Fruit fly (Drosophila melanogaster) whole organism, wandering third instar larva: ENCODE measurements around the gene Sfp24Bc.

Source experiments
- CG9705 ChIP-seq: fragments of 200-800 bp; sonication (Bioruptor generic); optimal IDR thresholded peaks from 2 replicates; lab custom pipeline; 2018; ENCODE audit warnings: missing biosample characterization, mild to moderate bottlenecking, missing genetic modification characterization
- CrebA ChIP-seq: fragments of 200-800 bp; sonication (Bioruptor generic); optimal IDR thresholded peaks from 2 replicates; lab custom pipeline; 2016; ENCODE audit warnings: missing biosample characterization, mild to moderate bottlenecking, missing genetic modification characterization, borderline replicate concordance
- Dfd ChIP-seq: fragments of >200 bp; optimal IDR thresholded peaks from 2 replicates; lab custom pipeline; 2017; ENCODE audit warnings: missing biosample characterization, missing genetic modification characterization
- Sp1 ChIP-seq: fragments of 200-800 bp; sonication (Bioruptor generic); optimal IDR thresholded peaks from 3 replicates; lab custom pipeline; 2019; ENCODE audit warnings: missing biosample characterization, mild to moderate bottlenecking, missing genetic modification characterization, moderate library complexity
- Vsx2 ChIP-seq: fragments of 200-300, 225-300 bp; sonication (Bioruptor generic); optimal IDR thresholded peaks from 2 replicates; lab custom pipeline; 2018; ENCODE audit warnings: missing biosample characterization, missing genetic modification characterization; ENCODE audit not compliant: partially characterized antibody
- br ChIP-seq: fragments of 200-800 bp; sonication (Bioruptor generic); optimal IDR thresholded peaks from 2 replicates; lab custom pipeline; 2016; ENCODE audit warnings: missing biosample characterization, missing genetic modification characterization
- dl ChIP-seq, 2 experiments: fragments of 175-275, 200-275 bp in 1 of 2; fragments of 200-275 bp in 1 of 2; sonication (Bioruptor generic); optimal IDR thresholded peaks; lab custom pipeline; 2018; ENCODE audit warnings: mild to moderate bottlenecking in 2 of 2, missing biosample characterization in 2 of 2, missing genetic modification characterization in 2 of 2, moderate library complexity in 2 of 2; ENCODE audit not compliant: partially characterized antibody in 2 of 2, insufficient read depth in 1 of 2
- ey ChIP-seq: fragments of 200-800 bp; sonication (Bioruptor generic); optimal IDR thresholded peaks from 2 replicates; lab custom pipeline; 2016; ENCODE audit warnings: missing biosample characterization, missing genetic modification characterization
- h ChIP-seq: fragments of 200-800 bp; sonication (Bioruptor generic); optimal IDR thresholded peaks from 3 replicates; lab custom pipeline; 2016; ENCODE audit warnings: missing biosample characterization, mild to moderate bottlenecking, missing genetic modification characterization
- jim ChIP-seq: fragments of 175-275, 200-325 bp; sonication (Bioruptor generic); optimal IDR thresholded peaks from 2 replicates; lab custom pipeline; 2016; ENCODE audit warnings: missing biosample characterization, mild to moderate bottlenecking, missing genetic modification characterization
- pan ChIP-seq: fragments of >200 bp; optimal IDR thresholded peaks from 2 replicates; lab custom pipeline; 2017
- psq ChIP-seq: fragments of 200-800 bp; sonication (Bioruptor generic); optimal IDR thresholded peaks from 3 replicates; lab custom pipeline; 2017; ENCODE audit warnings: missing biosample characterization, mild to moderate bottlenecking, missing genetic modification characterization, moderate library complexity
- woc ChIP-seq: sonication (Bioruptor generic); optimal IDR thresholded peaks from 2 replicates; lab custom pipeline; 2016; ENCODE audit warnings: missing biosample characterization, mild to moderate bottlenecking, missing genetic modification characterization

dm6 chr2L:3628819-3629218, 41.6 kb downstream of the Sfp24Bc start:
- TF ChIP-seq jim, result no peak
- no peak for TF ChIP-seq h (GFP tag; lab: Kevin White, UChicago)
- TF ChIP-seq pan, result no peak
- TF ChIP-seq ey, result no peak
- no peak for TF ChIP-seq CrebA
- no peak for TF ChIP-seq Dfd
- no peak for TF ChIP-seq Sp1 (GFP tag; lab: Kevin White, UChicago)
- TF ChIP-seq psq (GFP tag; lab: Kevin White, UChicago), result no peak
- no peak for TF ChIP-seq Vsx2 (GFP tag; lab: Kevin White, UChicago)
- TF ChIP-seq CG9705 (GFP tag; lab: Kevin White, UChicago), result no peak
- no peak for TF ChIP-seq br (GFP tag; lab: Kevin White, UChicago)
- TF ChIP-seq woc (GFP tag; lab: Kevin White, UChicago), result no peak
- no peak for TF ChIP-seq dl (GFP tag; optimal IDR thresholded peaks at IDR 0.05; lab: Kevin White, UChicago; ENCODE audit: insufficient read depth in 1 of 2, partially characterized antibody in 2 of 2)
